Worm (Caenorhabditis elegans): ENCODE data around the gene F56D6.20.

- TF ChIP-seq ztf-29 (GFP tag; IDR thresholded peaks at IDR 0.05) (no peak), T22C8.4 (GFP tag; IDR thresholded peaks at IDR 0.05) (no peak)
Observed at ce11 chrIV:3914462-3914861, 1.8 kb downstream of the F56D6.20 start, which contains the start of gene F56D6.19.

Data from whole organism, midembryonic.